Fruit fly (Drosophila melanogaster) whole organism, prepupa: ENCODE measurements around the gene PolG1.

Source experiments
- CG11294 ChIP-seq: fragments of 200-800 bp; sonication (Bioruptor generic); IDR thresholded peaks from 2 replicates; pipeline ENCODE4 v1.3.6; 2022; ENCODE audit warnings: missing biosample characterization, missing genetic modification characterization
- CG15336 ChIP-seq: fragments of 200-800 bp; sonication (Bioruptor generic); IDR thresholded peaks from 2 replicates; pipeline ENCODE4 v1.3.6; 2022; ENCODE audit warnings: missing biosample characterization, missing genetic modification characterization
- CG34406 ChIP-seq: fragments of 200-800 bp; sonication (Bioruptor generic); optimal IDR thresholded peaks from 3 replicates; lab custom pipeline; 2016; ENCODE audit warnings: missing biosample characterization, missing genetic modification characterization
- CG4318 ChIP-seq: fragments of 200-800 bp; sonication (Bioruptor generic); optimal IDR thresholded peaks from 3 replicates; lab custom pipeline; 2017; ENCODE audit warnings: missing biosample characterization, mild to moderate bottlenecking, missing genetic modification characterization
- CG8632 ChIP-seq: fragments of 200-800 bp; sonication (Bioruptor generic); optimal IDR thresholded peaks from 3 replicates; lab custom pipeline; 2016; ENCODE audit warnings: missing biosample characterization, missing genetic modification characterization
- Eip75B ChIP-seq: fragments of 200-800 bp; sonication (Bioruptor generic); optimal IDR thresholded peaks from 3 replicates; lab custom pipeline; 2016; ENCODE audit warnings: missing biosample characterization, missing genetic modification characterization
- Sox102F ChIP-seq: fragments of 200-800 bp; sonication (Bioruptor generic); optimal IDR thresholded peaks from 2 replicates; lab custom pipeline; 2016; ENCODE audit warnings: missing biosample characterization, mild to moderate bottlenecking, missing genetic modification characterization
- achi ChIP-seq: fragments of 200-800 bp; sonication (Bioruptor generic); optimal IDR thresholded peaks from 3 replicates; lab custom pipeline; 2016; ENCODE audit warnings: missing biosample characterization, missing genetic modification characterization
- acj6 ChIP-seq: fragments of 200-800 bp; sonication (Bioruptor generic); optimal IDR thresholded peaks from 3 replicates; lab custom pipeline; 2016; ENCODE audit warnings: missing biosample characterization, missing genetic modification characterization

dm6 chr2L:13784155-13784681, 43.4 kb downstream of the PolG1 start, which contains the start of gene CG16890:
- TF ChIP-seq CG34406 (GFP tag; lab: Kevin White, UChicago), result no peak
- no peak for TF ChIP-seq CG11294 (GFP tag; lab: Robert Waterston, UW)
- TF ChIP-seq CG4318 (GFP tag; lab: Kevin White, UChicago), result no peak
- no peak for TF ChIP-seq Eip75B
- TF ChIP-seq CG15336 (GFP tag; lab: Robert Waterston, UW), result no peak
- TF ChIP-seq Sox102F, result no peak
- no peak for TF ChIP-seq achi (GFP tag; lab: Kevin White, UChicago)
- no peak for TF ChIP-seq CG8632 (GFP tag; lab: Kevin White, UChicago)
- TF ChIP-seq acj6 (GFP tag; lab: Kevin White, UChicago), result no peak
